Worm (Caenorhabditis elegans) whole organism, L4/young adult: ENCODE data around the gene Y54G2A.45.

Experiments
- W03F9.2 ChIP-seq: fragments of 150-350 bp; optimal IDR thresholded peaks from 2 replicates; lab custom pipeline; 2014; ENCODE audit warnings: missing biosample characterization, missing genetic modification characterization
- dao-5 ChIP-seq: sonication (generic microtip); optimal IDR thresholded peaks from 2 replicates; lab custom pipeline; 2016; ENCODE audit warnings: missing genotype, missing genetic modification characterization, moderate library complexity, missing compliant biosample characterization
- him-1 ChIP-seq: sonication (generic microtip); optimal IDR thresholded peaks from 2 replicates; lab custom pipeline; 2016; ENCODE audit warnings: missing genotype, missing genetic modification reagents, missing genetic modification characterization, missing compliant biosample characterization

Y54G2A.45 gene

DNA sequence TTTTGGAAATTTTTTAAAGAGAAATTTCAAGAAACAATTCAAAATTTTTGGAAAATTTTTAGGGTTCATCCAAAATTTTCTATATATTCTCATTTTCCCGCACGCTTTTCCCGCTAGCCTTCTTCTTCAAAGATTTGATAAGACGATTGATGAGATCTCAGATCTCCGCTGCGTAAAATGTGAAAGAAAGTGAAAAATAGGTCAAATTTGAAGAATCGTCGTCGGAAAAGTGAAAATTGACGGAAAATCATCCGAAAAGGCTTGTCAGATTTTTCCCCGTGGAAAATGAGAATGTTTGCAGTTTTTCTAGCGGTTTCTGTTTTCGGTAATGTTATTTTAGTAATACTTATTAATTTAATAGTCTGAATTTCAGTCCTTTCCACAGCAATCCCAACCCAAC lies 3.6 kb downstream of the Y54G2A.45 start, which contains the start of gene Y54G2A.76:
Gene Y54G2A.76 (plus strand): TSS at position 203 of the 400 bp plus-strand sequence.
- TF ChIP-seq W03F9.2 (tag; lab: Kevin White, UChicago) (no peak), him-1 (tag; lab: Kevin White, UChicago) (no peak), dao-5 (tag; lab: Kevin White, UChicago) (no peak)

DNA sequence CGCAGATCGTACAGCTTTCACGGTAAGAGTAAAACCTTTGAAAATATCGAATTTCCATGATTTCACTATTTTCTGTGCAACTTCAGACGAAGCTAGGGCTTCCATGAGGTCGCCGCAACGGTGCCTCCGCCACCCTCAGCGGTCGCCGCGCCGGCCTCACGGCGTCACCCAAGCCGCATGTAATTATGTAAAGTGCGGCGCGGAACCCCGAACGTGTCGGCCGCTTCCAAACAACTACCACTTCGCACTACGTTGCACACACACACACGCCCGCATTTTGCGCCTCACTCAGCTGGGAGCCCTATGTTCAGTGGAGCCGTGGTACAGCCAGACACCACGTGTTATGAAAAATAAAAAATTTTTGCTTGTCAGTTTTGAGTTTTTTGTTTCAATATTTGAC lies 11.4 kb downstream of the Y54G2A.45 start:
- TF ChIP-seq W03F9.2 (tag; lab: Kevin White, UChicago): no peak
- no peak for TF ChIP-seq dao-5 (tag; lab: Kevin White, UChicago)
- no peak for TF ChIP-seq him-1 (tag; lab: Kevin White, UChicago)

DNA sequence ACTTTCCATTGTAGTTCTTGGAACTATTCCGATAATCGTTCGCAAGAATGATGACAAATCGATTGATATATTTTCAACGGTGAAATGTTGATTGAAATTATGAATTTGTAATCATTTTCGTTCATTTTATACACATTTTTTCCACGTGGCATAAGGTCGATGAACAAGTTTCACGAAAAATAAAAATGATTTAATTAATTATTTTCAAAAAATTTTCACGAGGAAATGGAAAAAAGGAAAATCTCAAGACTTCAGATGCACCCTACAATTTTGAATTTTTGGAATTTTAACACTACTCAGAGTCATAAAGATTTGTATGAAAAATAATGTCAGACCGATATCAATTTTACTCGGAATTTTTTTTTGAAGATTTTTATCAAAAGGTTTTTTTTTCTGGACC lies 14.0 kb downstream of the Y54G2A.45 start, which contains the start of gene Y54G2A.13:
Gene Y54G2A.13 (minus strand): TSS at position 101 of the 400 bp plus-strand sequence.
- no peak for TF ChIP-seq dao-5 (tag; lab: Kevin White, UChicago)

DNA sequence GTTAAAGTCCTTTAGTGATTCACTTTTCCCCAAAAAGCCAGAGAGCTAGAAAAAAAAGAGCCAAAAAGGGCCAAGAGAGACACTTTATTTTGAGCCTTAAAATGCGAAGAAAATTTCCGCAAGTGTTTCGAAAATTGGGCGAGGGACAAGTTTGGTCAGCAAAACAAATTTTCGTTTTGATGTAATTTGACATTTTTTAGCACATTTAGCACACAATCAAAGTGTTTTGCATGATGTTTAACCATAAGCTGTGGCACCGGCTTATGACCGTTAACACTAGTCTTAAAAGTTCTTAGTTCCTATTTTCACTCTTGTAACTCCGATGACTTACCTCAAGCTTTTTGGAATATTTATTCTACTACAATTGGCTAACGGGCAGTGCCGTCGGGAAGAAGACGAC lies 14.8 kb downstream of the Y54G2A.45 start, which contains the start of gene Y54G2A.37:
Gene Y54G2A.37 (plus strand): TSS at position 301 of the 400 bp plus-strand sequence.
- no peak for TF ChIP-seq him-1 (tag; lab: Kevin White, UChicago)
- no peak for TF ChIP-seq dao-5 (tag; lab: Kevin White, UChicago)
- TF ChIP-seq W03F9.2 (tag; lab: Kevin White, UChicago): no peak

DNA sequence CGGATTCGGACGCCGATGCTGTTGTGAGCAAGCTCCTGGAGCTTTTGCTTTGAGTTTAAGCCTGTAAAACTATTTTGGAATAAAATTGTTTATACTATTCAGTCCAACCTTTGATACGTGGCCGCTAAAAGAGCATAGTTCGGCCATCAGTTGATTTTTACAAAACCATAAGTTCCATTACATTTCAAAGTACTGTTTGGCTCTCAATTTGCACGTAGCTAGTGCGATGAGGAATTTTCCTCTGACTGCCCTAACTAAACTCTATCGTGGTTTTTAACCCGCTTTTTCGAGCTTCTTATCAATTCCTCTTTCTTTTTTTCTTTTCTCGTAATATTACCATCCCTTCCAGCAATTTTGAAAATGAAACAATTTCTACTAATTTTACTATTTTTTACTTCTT lies 17.8 kb downstream of the Y54G2A.45 start, which contains the start of gene clec-80:
Gene clec-80 (plus strand): TSS at position 301 of the 400 bp plus-strand sequence.
- TF ChIP-seq dao-5 (tag; lab: Kevin White, UChicago) (no peak), W03F9.2 (tag; lab: Kevin White, UChicago) (no peak), him-1 (tag; lab: Kevin White, UChicago) (no peak)

DNA sequence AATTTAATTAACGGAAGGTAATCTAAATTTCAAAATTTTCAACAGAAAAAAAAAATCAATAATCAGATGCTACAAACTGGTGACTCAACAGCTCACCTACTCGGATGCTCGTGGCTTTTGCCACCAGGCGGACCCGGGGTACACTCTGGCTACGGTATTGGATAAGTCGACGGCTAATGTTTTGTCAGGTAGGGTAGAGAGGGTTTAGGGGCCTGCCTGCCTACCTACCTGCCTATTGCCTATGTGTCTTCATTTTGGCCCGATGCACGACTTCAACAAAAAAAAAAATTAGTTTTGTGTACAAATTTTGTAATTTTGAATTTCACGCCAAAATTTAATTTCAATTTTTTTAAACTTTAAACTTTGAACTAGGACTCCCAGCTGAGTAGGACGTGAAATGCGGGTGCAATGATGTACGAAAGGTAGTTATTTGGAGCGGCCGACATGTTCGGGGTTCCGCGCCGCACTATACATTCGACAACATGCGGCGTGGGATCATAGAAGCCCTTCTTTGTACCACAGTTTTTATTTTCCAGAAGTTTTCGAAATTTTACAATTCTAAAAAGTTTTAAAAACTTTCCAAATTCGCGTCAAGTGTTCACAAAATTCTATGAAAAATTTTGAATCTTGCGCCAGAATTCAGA lies 19.9 kb downstream of the Y54G2A.45 start:
- TF ChIP-seq him-1 (tag; lab: Kevin White, UChicago) (no peak), W03F9.2 (tag; lab: Kevin White, UChicago) (no peak), dao-5 (tag; lab: Kevin White, UChicago) (no peak)

DNA sequence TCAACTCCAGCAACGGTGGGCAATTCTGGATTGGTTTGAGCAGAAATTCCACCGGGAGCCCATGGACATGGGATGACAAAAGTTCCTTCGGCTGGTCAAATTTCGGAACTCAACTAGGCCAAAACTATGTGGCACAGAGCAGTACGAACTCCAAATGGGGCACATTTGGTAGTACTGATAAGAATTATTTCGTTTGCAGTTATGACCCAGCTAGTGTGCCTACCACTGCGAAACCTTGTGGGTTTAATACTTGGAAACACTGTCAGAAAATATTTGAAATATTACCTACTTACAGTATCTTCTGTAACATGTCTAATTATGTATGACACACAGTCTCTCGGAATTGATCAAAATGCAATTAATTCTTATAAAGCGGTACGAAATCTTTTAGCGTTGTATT lies 20.7 kb downstream of the Y54G2A.45 start:
- TF ChIP-seq him-1 (tag; lab: Kevin White, UChicago) (no peak), dao-5 (tag; lab: Kevin White, UChicago) (no peak), W03F9.2 (tag; lab: Kevin White, UChicago) (no peak)

DNA sequence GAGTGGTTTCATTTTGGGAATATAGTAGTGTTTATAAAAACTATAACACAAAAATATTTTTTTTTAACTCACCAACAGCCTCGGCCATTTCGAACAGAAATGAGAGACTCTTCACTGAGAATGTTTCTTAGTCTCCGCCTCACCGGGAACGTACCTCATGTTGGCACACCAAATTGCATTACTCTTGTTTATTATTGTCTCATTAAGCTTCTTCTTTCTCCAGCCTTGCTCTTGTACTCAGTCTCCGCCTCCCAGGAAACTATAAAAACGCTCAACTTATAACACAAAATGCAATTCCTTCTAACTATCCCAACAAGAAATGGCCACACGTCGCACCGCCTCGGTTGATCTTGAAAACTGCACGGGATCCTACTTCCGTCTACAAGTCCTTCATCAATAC lies 26.9 kb downstream of the Y54G2A.45 start, which contains the start of the genes Y54G2A.48 and pudl-1:
Gene Y54G2A.48 (minus strand): TSS at position 101 of the 400 bp plus-strand sequence.
Gene pudl-1 (plus strand): TSS at position 320 of the 400 bp plus-strand sequence.
- TF ChIP-seq W03F9.2 (tag; lab: Kevin White, UChicago): no peak
- TF ChIP-seq him-1 (tag; lab: Kevin White, UChicago): no peak
- no peak for TF ChIP-seq dao-5 (tag; lab: Kevin White, UChicago)

DNA sequence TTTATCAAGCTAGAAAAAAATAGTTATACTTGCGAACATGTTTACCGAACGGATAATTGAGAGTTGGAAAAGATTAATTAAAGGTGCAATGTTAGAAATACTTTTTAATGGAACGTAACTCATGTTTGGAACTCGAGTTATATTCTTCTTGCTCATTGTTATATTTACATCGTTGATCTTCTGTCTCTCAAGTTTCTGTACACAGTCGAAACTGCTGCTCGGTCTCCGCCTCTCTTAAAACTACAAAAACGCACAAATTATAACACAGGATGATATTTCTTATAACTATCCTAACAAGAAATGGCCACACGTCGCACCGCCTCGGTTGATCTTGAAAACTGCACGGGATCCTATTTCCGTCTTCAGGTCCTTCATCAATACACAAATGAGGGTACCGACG lies 28.9 kb downstream of the Y54G2A.45 start, which contains the start of gene pudl-2:
Gene pudl-2 (plus strand): TSS at position 301 of the 400 bp plus-strand sequence.
- TF ChIP-seq him-1 (tag; lab: Kevin White, UChicago): no peak
- no peak for TF ChIP-seq dao-5 (tag; lab: Kevin White, UChicago)
- no peak for TF ChIP-seq W03F9.2 (tag; lab: Kevin White, UChicago)

DNA sequence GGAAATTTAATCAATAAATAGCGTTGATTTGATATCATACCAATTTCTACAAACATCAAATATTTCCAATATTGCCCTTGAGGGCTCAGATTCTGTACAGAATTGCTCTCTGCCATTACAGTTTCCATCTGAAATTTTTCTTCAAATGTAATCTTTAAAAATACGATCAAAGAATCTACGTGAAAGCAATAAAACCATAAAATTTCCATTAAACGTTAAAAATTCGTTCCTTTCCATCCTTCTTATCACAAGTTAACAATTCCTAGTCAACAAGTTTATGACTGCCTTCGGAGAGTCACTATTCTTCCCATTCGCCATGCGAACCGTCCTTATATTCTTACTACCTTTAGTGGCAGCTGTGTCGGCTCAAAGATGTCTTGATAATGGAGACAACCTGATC lies 29.7 kb downstream of the Y54G2A.45 start, which contains the start of gene clec-82:
Gene clec-82 (plus strand): TSS at position 301 of the 400 bp plus-strand sequence.
- no peak for TF ChIP-seq W03F9.2 (tag; lab: Kevin White, UChicago)
- TF ChIP-seq dao-5 (tag; lab: Kevin White, UChicago): no peak
- TF ChIP-seq him-1 (tag; lab: Kevin White, UChicago): no peak

DNA sequence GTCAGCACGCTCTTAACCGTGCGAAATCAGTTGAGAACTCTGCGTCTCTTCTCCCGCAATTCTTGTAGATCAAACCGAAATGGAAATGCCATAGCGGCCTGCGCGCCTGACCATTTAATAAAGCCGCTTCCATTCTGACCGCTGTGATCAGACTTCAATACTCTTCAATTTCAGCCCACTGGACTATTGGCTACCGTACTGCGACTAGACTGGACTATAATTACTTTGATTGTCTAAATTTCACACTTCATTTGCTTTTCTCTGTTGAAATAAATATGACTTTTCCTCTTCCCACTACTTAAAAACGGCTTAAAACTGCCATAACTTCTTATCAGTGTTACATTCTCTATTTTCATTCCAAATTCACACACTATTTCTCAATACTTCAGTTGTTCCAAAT lies 32.7 kb downstream of the Y54G2A.45 start, which contains the start of gene Y54G2A.7:
Gene Y54G2A.7 (plus strand): TSS at position 301 of the 400 bp plus-strand sequence.
- TF ChIP-seq dao-5 (tag; lab: Kevin White, UChicago) (no peak), him-1 (tag; lab: Kevin White, UChicago) (no peak), W03F9.2 (tag; lab: Kevin White, UChicago) (no peak)

DNA sequence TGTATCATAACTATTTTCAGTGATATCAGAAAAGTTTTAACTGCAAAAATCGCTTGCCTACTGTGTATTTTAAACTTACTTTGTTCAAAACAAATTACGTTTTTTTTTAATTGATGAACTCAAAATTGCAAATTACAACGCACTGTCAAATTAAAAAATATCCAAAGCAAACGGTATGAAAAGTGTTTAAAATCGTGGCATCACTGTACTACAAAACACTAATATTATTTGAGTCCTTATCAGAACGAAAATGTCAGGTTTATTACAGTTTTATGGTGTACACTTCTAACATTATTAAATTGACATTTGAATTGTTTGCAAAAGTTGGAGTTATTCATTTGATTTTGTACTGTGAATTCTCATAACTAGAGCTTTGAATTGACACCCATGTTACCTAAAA lies 35.6 kb downstream of the Y54G2A.45 start, which contains the start of gene clec-83:
Gene clec-83 (minus strand): TSS at position 213 of the 400 bp plus-strand sequence.
- no peak for TF ChIP-seq dao-5 (tag; lab: Kevin White, UChicago)
- TF ChIP-seq W03F9.2 (tag; lab: Kevin White, UChicago): no peak
- no peak for TF ChIP-seq him-1 (tag; lab: Kevin White, UChicago)

DNA sequence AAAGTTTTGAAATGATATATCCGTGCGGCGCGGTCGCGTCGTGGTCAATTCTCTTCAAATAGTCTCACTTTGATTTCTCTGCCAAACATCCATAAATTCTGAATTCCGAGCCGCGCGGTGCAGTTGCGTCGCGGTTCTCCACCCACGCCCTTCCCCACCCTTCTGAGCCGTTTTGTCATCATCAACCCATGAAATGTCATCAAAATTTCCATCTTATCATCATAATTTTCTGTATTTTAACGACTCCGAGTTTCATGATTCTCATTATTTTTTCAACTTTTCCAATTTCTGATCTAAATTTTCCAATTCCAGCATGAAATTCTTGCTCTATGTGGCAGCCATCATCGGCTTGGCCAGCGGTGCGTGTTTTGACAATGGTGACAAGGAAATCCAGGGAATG lies 36.5 kb downstream of the Y54G2A.45 start, which contains the start of gene clec-84:
Gene clec-84 (plus strand): TSS at position 301 of the 400 bp plus-strand sequence.
- TF ChIP-seq him-1 (tag; lab: Kevin White, UChicago): no peak
- TF ChIP-seq dao-5 (tag; lab: Kevin White, UChicago): no peak
- no peak for TF ChIP-seq W03F9.2 (tag; lab: Kevin White, UChicago)
